Fruit fly (Drosophila melanogaster) whole organism, embryonic: ENCODE results near the gene CG15199.

Source experiments
- CG10979 ChIP-seq: fragments of 200-800 bp; sonication (Bioruptor generic); optimal IDR thresholded peaks from 2 replicates; lab custom pipeline; 2018; ENCODE audit warnings: missing biosample characterization, mild to moderate bottlenecking, missing genetic modification characterization, moderate library complexity
- CG18011 ChIP-seq: fragments of 200-800 bp; sonication (Bioruptor generic); optimal IDR thresholded peaks from 2 replicates; lab custom pipeline; 2017; ENCODE audit warnings: missing biosample characterization, missing genetic modification characterization, mild to moderate bottlenecking, moderate library complexity, missing genotype
- CG8944 ChIP-seq: fragments of 200-800 bp; sonication (Bioruptor generic); optimal IDR thresholded peaks from 3 replicates; lab custom pipeline; 2016; ENCODE audit warnings: missing biosample characterization, missing genetic modification characterization
- Dref ChIP-seq: fragments of 200-800 bp; sonication (Bioruptor generic); IDR thresholded peaks from 2 replicates; pipeline ENCODE4 v1.3.6; 2022; ENCODE audit warnings: missing biosample characterization, missing genetic modification characterization
- Fer1 ChIP-seq: fragments of 200-800 bp; sonication (Bioruptor generic); optimal IDR thresholded peaks from 2 replicates; lab custom pipeline; 2017; ENCODE audit warnings: missing biosample characterization, mild to moderate bottlenecking, missing genetic modification characterization
- Kr ChIP-seq: fragments of 200-800 bp; sonication (Bioruptor generic); optimal IDR thresholded peaks from 2 replicates; lab custom pipeline; 2017; ENCODE audit warnings: missing biosample characterization, mild to moderate bottlenecking, missing genetic modification characterization
- PHDP ChIP-seq: fragments of 200-800 bp; sonication (Bioruptor generic); optimal IDR thresholded peaks from 3 replicates; lab custom pipeline; 2018; ENCODE audit warnings: missing biosample characterization, mild to moderate bottlenecking, missing genetic modification characterization, moderate library complexity
- cwo ChIP-seq: fragments of 200-800 bp; sonication (Bioruptor generic); optimal IDR thresholded peaks from 3 replicates; lab custom pipeline; 2017; ENCODE audit warnings: missing biosample characterization, missing genetic modification characterization, mild to moderate bottlenecking, moderate library complexity, missing genetic modification reagents
- her ChIP-seq: fragments of 200-800 bp; sonication (Bioruptor generic); optimal IDR thresholded peaks from 2 replicates; lab custom pipeline; 2016; ENCODE audit warnings: missing biosample characterization, missing genetic modification characterization
- sqz ChIP-seq: fragments of 200-800 bp; sonication (Bioruptor generic); optimal IDR thresholded peaks from 3 replicates; lab custom pipeline; 2018; ENCODE audit warnings: missing biosample characterization, mild to moderate bottlenecking, missing genetic modification characterization

DNA sequence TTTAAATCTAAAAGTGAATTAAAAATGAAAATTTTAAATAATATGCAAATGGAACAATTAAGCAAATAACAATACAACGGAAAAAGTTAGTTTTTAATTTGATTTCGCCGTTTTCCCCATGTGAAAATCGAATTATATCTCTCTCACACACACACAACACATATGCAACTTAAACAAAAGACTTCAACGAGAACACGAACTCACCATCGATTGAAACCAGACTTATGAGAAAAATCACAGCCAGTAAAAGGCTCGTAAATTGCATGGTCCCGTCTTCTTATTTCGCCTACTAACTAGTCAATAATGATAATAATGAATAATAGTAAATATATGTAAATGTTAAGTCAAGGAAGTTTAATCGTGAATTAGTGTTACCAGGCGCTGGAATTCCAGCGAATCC lies 11.8 kb upstream of the CG15199 start:
- TF ChIP-seq CG10979 (no peak), CG8944 (no peak), Fer1 (no peak), sqz (GFP tag; lab: Kevin White, UChicago) (no peak), her (no peak), CG18011 (GFP tag; lab: Kevin White, UChicago) (no peak), Kr (no peak), Dref (GFP tag; lab: Robert Waterston, UW) (no peak), PHDP (tag; lab: Kevin White, UChicago) (no peak), cwo (no peak)
